Worm (Caenorhabditis elegans) whole organism, midembryonic: ENCODE data around the gene F31E9.3.

Source experiments
- T22C8.4 ChIP-seq: fragments of 200-800 bp; sonication (Bioruptor generic); IDR thresholded peaks from 2 replicates; pipeline ENCODE4 v1.3.6; 2022; ENCODE audit warnings: missing genetic modification characterization, missing compliant biosample characterization
- cog-1 ChIP-seq: sonication (generic microtip); optimal IDR thresholded peaks from 2 replicates; lab custom pipeline; 2016; ENCODE audit warnings: missing genetic modification characterization, missing compliant biosample characterization
- flt-1 ChIP-seq: fragments of 200-800 bp; sonication (Bioruptor generic); IDR thresholded peaks from 2 replicates; pipeline ENCODE4 v1.3.6; 2022; ENCODE audit warnings: missing genetic modification characterization, missing compliant biosample characterization
- klf-2 ChIP-seq: fragments of 200-800 bp; sonication (Bioruptor generic); conservative IDR thresholded peaks from 2 replicates; pipeline ENCODE4 v1.3.6; 2022; ENCODE audit warnings: missing genetic modification reagents, missing genetic modification characterization, missing compliant biosample characterization
- ref-1 ChIP-seq: fragments of 200-800 bp; sonication (Bioruptor generic); conservative IDR thresholded peaks from 2 replicates; pipeline ENCODE4 v1.3.6; 2022; ENCODE audit warnings: missing genetic modification reagents, missing genetic modification characterization, missing compliant biosample characterization
- tab-1 ChIP-seq: fragments of 200-800 bp; sonication (Bioruptor generic); IDR thresholded peaks from 2 replicates; pipeline ENCODE4 v1.3.6; 2022; ENCODE audit warnings: missing genetic modification characterization, missing compliant biosample characterization
- ztf-23 ChIP-seq: fragments of 200-800 bp; sonication (Bioruptor generic); IDR thresholded peaks from 2 replicates; pipeline ENCODE4 v1.3.6; 2022; ENCODE audit warnings: missing genetic modification reagents, missing genetic modification characterization, missing compliant biosample characterization
- ztf-29 ChIP-seq: fragments of 200-800 bp; sonication (Bioruptor generic); IDR thresholded peaks from 2 replicates; pipeline ENCODE4 v1.3.6; 2022; ENCODE audit warnings: missing genetic modification reagents, missing genetic modification characterization, missing compliant biosample characterization

DNA sequence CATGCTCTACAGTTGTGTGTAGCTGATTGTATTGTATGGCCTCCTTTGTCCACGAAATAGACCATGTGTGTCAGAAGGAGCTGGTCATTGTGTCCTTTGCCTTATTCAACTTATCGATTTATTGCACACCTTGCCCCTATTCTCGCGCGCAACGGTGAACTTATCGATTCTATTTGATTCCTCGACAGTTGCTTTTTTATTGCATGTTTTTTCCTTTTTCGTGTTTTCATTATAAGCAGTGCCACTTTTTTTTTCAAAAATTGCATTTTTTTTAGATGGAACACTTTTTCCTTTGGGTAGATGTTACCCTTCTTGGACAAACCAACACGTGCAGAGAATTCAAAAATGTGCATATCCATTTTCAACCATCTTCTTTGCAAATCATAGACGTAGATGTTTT lies 49.1 kb upstream of the F31E9.3 start, which contains the start of gene K10G4.10:
- TF ChIP-seq klf-2 (no peak), tab-1 (GFP tag; lab: Robert Waterston, UW) (no peak), ztf-23 (GFP tag; lab: Robert Waterston, UW) (no peak), ref-1 (GFP tag; lab: Robert Waterston, UW) (no peak), flt-1 (GFP tag; lab: Robert Waterston, UW) (no peak), cog-1 (tag; lab: Kevin White, UChicago) (no peak), T22C8.4 (no peak), ztf-29 (no peak)
